Fruit fly (Drosophila melanogaster) whole organism, wandering third instar larva: Measurements from ENCODE around the gene mbt.

Experiments
- Abd-B ChIP-seq: fragments of >200 bp; optimal IDR thresholded peaks from 2 replicates; lab custom pipeline; 2017; ENCODE audit warnings: missing biosample characterization, missing genetic modification characterization
- CG32264 ChIP-seq: fragments of 200-800 bp; sonication (Bioruptor generic); optimal IDR thresholded peaks from 2 replicates; lab custom pipeline; 2016; ENCODE audit warnings: missing biosample characterization, missing genetic modification characterization
- CG9705 ChIP-seq: fragments of 200-800 bp; sonication (Bioruptor generic); optimal IDR thresholded peaks from 2 replicates; lab custom pipeline; 2018; ENCODE audit warnings: missing biosample characterization, mild to moderate bottlenecking, missing genetic modification characterization
- CrebA ChIP-seq: fragments of 200-800 bp; sonication (Bioruptor generic); optimal IDR thresholded peaks from 2 replicates; lab custom pipeline; 2016; ENCODE audit warnings: missing biosample characterization, mild to moderate bottlenecking, missing genetic modification characterization, borderline replicate concordance
- Dfd ChIP-seq: fragments of >200 bp; optimal IDR thresholded peaks from 2 replicates; lab custom pipeline; 2017; ENCODE audit warnings: missing biosample characterization, missing genetic modification characterization
- Dif ChIP-seq: fragments of 200-275, 200-300 bp; sonication (Bioruptor generic); optimal IDR thresholded peaks from 2 replicates; lab custom pipeline; 2018; ENCODE audit warnings: missing biosample characterization, missing genetic modification characterization; ENCODE audit not compliant: partially characterized antibody
- GATAd ChIP-seq: sonication (Bioruptor generic); optimal IDR thresholded peaks from 2 replicates; lab custom pipeline; 2016; ENCODE audit warnings: missing biosample characterization, missing genetic modification characterization
- HLH106 ChIP-seq: fragments of 200-800 bp; optimal IDR thresholded peaks from 3 replicates; lab custom pipeline; 2019; ENCODE audit warnings: missing biosample characterization, mild to moderate bottlenecking, missing genetic modification characterization, moderate library complexity
- Hnf4 ChIP-seq: fragments of 200-800 bp; sonication (Bioruptor generic); optimal IDR thresholded peaks from 2 replicates; lab custom pipeline; 2016; ENCODE audit warnings: missing biosample characterization, mild to moderate bottlenecking, missing genetic modification characterization
- Hr78 ChIP-seq: fragments of >200 bp; optimal IDR thresholded peaks from 2 replicates; lab custom pipeline; 2017; ENCODE audit warnings: missing biosample characterization, missing genetic modification characterization
- Hr83 ChIP-seq: fragments of 200-300 bp; sonication (Bioruptor generic); optimal IDR thresholded peaks from 2 replicates; lab custom pipeline; 2016; ENCODE audit warnings: missing biosample characterization, mild to moderate bottlenecking, missing genetic modification characterization, moderate library complexity; ENCODE audit not compliant: poor library complexity, severe bottlenecking
- Jra ChIP-seq: sonication (Bioruptor generic); optimal IDR thresholded peaks from 2 replicates; lab custom pipeline; 2016; ENCODE audit warnings: missing biosample characterization, missing genetic modification characterization
- Mio ChIP-seq: sonication (Bioruptor generic); optimal IDR thresholded peaks from 2 replicates; lab custom pipeline; 2016; ENCODE audit warnings: missing biosample characterization, missing genetic modification characterization
- Myc ChIP-seq: fragments of >200 bp; optimal IDR thresholded peaks from 2 replicates; lab custom pipeline; 2017
- N ChIP-seq: fragments of >200 bp; optimal IDR thresholded peaks from 2 replicates; lab custom pipeline; 2018; ENCODE audit warnings: missing biosample characterization, missing external identifiers, missing genetic modification characterization
- OdsH ChIP-seq: fragments of 200-800 bp; sonication (Bioruptor generic); optimal IDR thresholded peaks from 2 replicates; lab custom pipeline; 2016; ENCODE audit warnings: missing biosample characterization, mild to moderate bottlenecking, missing genetic modification characterization
- Rel ChIP-seq, 2 experiments: fragments of 200-800 bp; sonication (Bioruptor generic) in 1 of 2; optimal IDR thresholded peaks; 2 replicates in 1 of 2; 3 replicates in 1 of 2; lab custom pipeline; 2016 to 2019; ENCODE audit warnings: mild to moderate bottlenecking in 2 of 2, missing biosample characterization in 2 of 2, missing genetic modification characterization in 2 of 2, moderate library complexity in 1 of 2
- Sp1 ChIP-seq: fragments of 200-800 bp; sonication (Bioruptor generic); optimal IDR thresholded peaks from 3 replicates; lab custom pipeline; 2019; ENCODE audit warnings: missing biosample characterization, mild to moderate bottlenecking, missing genetic modification characterization, moderate library complexity
- Vsx2 ChIP-seq: fragments of 200-300, 225-300 bp; sonication (Bioruptor generic); optimal IDR thresholded peaks from 2 replicates; lab custom pipeline; 2018; ENCODE audit warnings: missing biosample characterization, missing genetic modification characterization; ENCODE audit not compliant: partially characterized antibody
- br ChIP-seq: fragments of 200-800 bp; sonication (Bioruptor generic); optimal IDR thresholded peaks from 2 replicates; lab custom pipeline; 2016; ENCODE audit warnings: missing biosample characterization, missing genetic modification characterization
- brk ChIP-seq: fragments of 200-800 bp; sonication (Bioruptor generic); optimal IDR thresholded peaks from 2 replicates; lab custom pipeline; 2016; ENCODE audit warnings: missing biosample characterization, mild to moderate bottlenecking, missing genetic modification characterization
- dl ChIP-seq, 2 experiments: fragments of 175-275, 200-275 bp in 1 of 2; fragments of 200-275 bp in 1 of 2; sonication (Bioruptor generic); optimal IDR thresholded peaks; lab custom pipeline; 2018; ENCODE audit warnings: mild to moderate bottlenecking in 2 of 2, missing biosample characterization in 2 of 2, missing genetic modification characterization in 2 of 2, moderate library complexity in 2 of 2; ENCODE audit not compliant: partially characterized antibody in 2 of 2, insufficient read depth in 1 of 2
- dmrt93B ChIP-seq: fragments of 200-800 bp; sonication (Bioruptor generic); optimal IDR thresholded peaks from 2 replicates; lab custom pipeline; 2018; ENCODE audit warnings: missing biosample characterization, mild to moderate bottlenecking, missing genetic modification characterization
- dsf ChIP-seq: sonication (Bioruptor generic); optimal IDR thresholded peaks from 2 replicates; lab custom pipeline; 2016; ENCODE audit warnings: missing biosample characterization, missing genetic modification characterization, borderline replicate concordance
- ey ChIP-seq: fragments of 200-800 bp; sonication (Bioruptor generic); optimal IDR thresholded peaks from 2 replicates; lab custom pipeline; 2016; ENCODE audit warnings: missing biosample characterization, missing genetic modification characterization
- foxo ChIP-seq, 2 experiments: fragments of 200-800 bp; sonication (Bioruptor generic); optimal IDR thresholded peaks; 2 replicates in 1 of 2; 3 replicates in 1 of 2; lab custom pipeline; 2016 to 2017; ENCODE audit warnings: missing biosample characterization in 2 of 2, missing genetic modification characterization in 2 of 2
- fru ChIP-seq: fragments of 200-800 bp; sonication (Bioruptor generic); optimal IDR thresholded peaks from 3 replicates; lab custom pipeline; 2016; ENCODE audit warnings: missing biosample characterization, mild to moderate bottlenecking, missing genetic modification characterization
- h ChIP-seq: fragments of 200-800 bp; sonication (Bioruptor generic); optimal IDR thresholded peaks from 3 replicates; lab custom pipeline; 2016; ENCODE audit warnings: missing biosample characterization, mild to moderate bottlenecking, missing genetic modification characterization
- jim ChIP-seq: fragments of 175-275, 200-325 bp; sonication (Bioruptor generic); optimal IDR thresholded peaks from 2 replicates; lab custom pipeline; 2016; ENCODE audit warnings: missing biosample characterization, mild to moderate bottlenecking, missing genetic modification characterization
- lola ChIP-seq: fragments of >200 bp; optimal IDR thresholded peaks from 2 replicates; lab custom pipeline; 2017; ENCODE audit warnings: missing biosample characterization, missing genetic modification characterization
- pan ChIP-seq: fragments of >200 bp; optimal IDR thresholded peaks from 2 replicates; lab custom pipeline; 2017
- psq ChIP-seq: fragments of 200-800 bp; sonication (Bioruptor generic); optimal IDR thresholded peaks from 3 replicates; lab custom pipeline; 2017; ENCODE audit warnings: missing biosample characterization, mild to moderate bottlenecking, missing genetic modification characterization, moderate library complexity
- rgr ChIP-seq: fragments of 200-800 bp; sonication (Bioruptor generic); optimal IDR thresholded peaks from 3 replicates; lab custom pipeline; 2016; ENCODE audit warnings: missing biosample characterization, mild to moderate bottlenecking, missing genetic modification characterization
- sage ChIP-seq: fragments of 200-800 bp; sonication (Bioruptor generic); optimal IDR thresholded peaks from 2 replicates; lab custom pipeline; 2016; ENCODE audit warnings: missing biosample characterization, mild to moderate bottlenecking, missing genetic modification characterization
- sv ChIP-seq: fragments of 200-800 bp; sonication (Bioruptor generic); optimal IDR thresholded peaks from 3 replicates; lab custom pipeline; 2016; ENCODE audit warnings: missing biosample characterization, missing genetic modification characterization
- tai ChIP-seq: sonication (Bioruptor generic); optimal IDR thresholded peaks from 2 replicates; lab custom pipeline; 2016; ENCODE audit warnings: missing biosample characterization, missing genetic modification characterization
- woc ChIP-seq: sonication (Bioruptor generic); optimal IDR thresholded peaks from 2 replicates; lab custom pipeline; 2016; ENCODE audit warnings: missing biosample characterization, mild to moderate bottlenecking, missing genetic modification characterization

mbt gene

dm6 chrX:16637594-16638485 lies 27.4 kb downstream of the mbt start, which contains the start of gene RpS19a (continued):
- TF ChIP-seq jim (GFP tag; lab: Kevin White, UChicago) (no peak), Abd-B (no peak)

- TF ChIP-seq CG9705 (peak; percentile 61), rgr (GFP tag; lab: Kevin White, UChicago) (peak; percentile 65), tai (GFP tag; lab: Kevin White, UChicago) (peak; percentile 75), GATAd (GFP tag; lab: Kevin White, UChicago) (no peak), psq (GFP tag; lab: Kevin White, UChicago) (peak; percentile 56), Jra (GFP tag; lab: Kevin White, UChicago) (peak; percentile 14), jim (GFP tag; lab: Kevin White, UChicago) (no peak), Myc (lab: Kevin White, UChicago) (peak; percentile 33), br (GFP tag; lab: Kevin White, UChicago) (peak; percentile 44), foxo (GFP tag; optimal IDR thresholded peaks at IDR 0.05; lab: Kevin White, UChicago) (peak in 1 of 2 experiments; percentile 78), dsf (peak; percentile 35), dl (GFP tag; optimal IDR thresholded peaks at IDR 0.05; lab: Kevin White, UChicago; ENCODE audit: insufficient read depth in 1 of 2, partially characterized antibody in 2 of 2) (no peak), lola (GFP tag; lab: Kevin White, UChicago) (peak; percentile 15), sv (peak; percentile 7), CG32264 (GFP tag; lab: Kevin White, UChicago) (peak; percentile 10), Dif (no peak), sage (GFP tag; lab: Kevin White, UChicago) (peak; percentile 34), HLH106 (tag; lab: Kevin White, UChicago) (peak; percentile 75), Hr78 (GFP tag; lab: Kevin White, UChicago) (peak; percentile 39), fru (peak; percentile 52), ey (GFP tag; lab: Kevin White, UChicago) (peak; percentile 62), Vsx2 (GFP tag; lab: Kevin White, UChicago) (no peak), woc (peak; percentile 80), dmrt93B (peak; percentile 79), h (GFP tag; lab: Kevin White, UChicago) (peak; percentile 56), Dfd (GFP tag; lab: Kevin White, UChicago) (no peak), brk (GFP tag; lab: Kevin White, UChicago) (no peak), OdsH (GFP tag; lab: Kevin White, UChicago) (no peak), Rel (GFP tag; optimal IDR thresholded peaks at IDR 0.05; lab: Kevin White, UChicago) (no peak), Rel (tag; optimal IDR thresholded peaks at IDR 0.05; lab: Kevin White, UChicago) (peak; percentile 73), Hnf4 (GFP tag; lab: Kevin White, UChicago) (peak; percentile 54), N (GFP tag; lab: Kevin White, UChicago) (peak; percentile 93), Mio (GFP tag; lab: Kevin White, UChicago) (no peak), CrebA (GFP tag; lab: Kevin White, UChicago) (no peak), pan (lab: Kevin White, UChicago) (no peak), Sp1 (GFP tag; lab: Kevin White, UChicago) (peak; percentile 66), Hr83 (peak; percentile 40)
These were observed 30.0 kb downstream of the mbt start, which contains the start of the genes SNRPG and mthl1 for dm6 chrX:16640260-16641100. Gene SNRPG (minus strand): TSS chrX:16640419. Gene mthl1 (plus strand): TSS chrX:16640968.
